Worm (Caenorhabditis elegans) whole organism, mixed stage, embryonic: ENCODE results near the gene ZK643.2.

Source experiments
- ceh-43 ChIP-seq: fragments of 200-800 bp; sonication (Bioruptor generic); optimal IDR thresholded peaks from 2 replicates; lab custom pipeline; 2018; ENCODE audit warnings: mild to moderate bottlenecking, missing genetic modification characterization, moderate library complexity, missing compliant biosample characterization
- elt-3 ChIP-seq: fragments of 150-350 bp; optimal IDR thresholded peaks from 2 replicates; lab custom pipeline; 2014; ENCODE audit warnings: missing biosample characterization, missing genetic modification characterization
- pha-4 ChIP-seq: fragments of 150-350 bp; optimal IDR thresholded peaks from 2 replicates; lab custom pipeline; 2018; ENCODE audit warnings: missing biosample characterization, missing genetic modification reagents, missing genetic modification characterization

- TF ChIP-seq elt-3, result no peak
- no peak for TF ChIP-seq pha-4 (tag; lab: Kevin White, UChicago)
- TF ChIP-seq ceh-43, result no peak
These were observed 28.1 kb downstream of the ZK643.2 start for ce11 chrIII:8984412-8984811.
